Worm (Caenorhabditis elegans): ENCODE measurements around the gene sri-57.
"Not testable (repeated sequence)": the region's sequence is repeated elsewhere in the genome, so short reads cannot be mapped to it uniquely, and the experiment has no call there.

sri-57 gene

DNA sequence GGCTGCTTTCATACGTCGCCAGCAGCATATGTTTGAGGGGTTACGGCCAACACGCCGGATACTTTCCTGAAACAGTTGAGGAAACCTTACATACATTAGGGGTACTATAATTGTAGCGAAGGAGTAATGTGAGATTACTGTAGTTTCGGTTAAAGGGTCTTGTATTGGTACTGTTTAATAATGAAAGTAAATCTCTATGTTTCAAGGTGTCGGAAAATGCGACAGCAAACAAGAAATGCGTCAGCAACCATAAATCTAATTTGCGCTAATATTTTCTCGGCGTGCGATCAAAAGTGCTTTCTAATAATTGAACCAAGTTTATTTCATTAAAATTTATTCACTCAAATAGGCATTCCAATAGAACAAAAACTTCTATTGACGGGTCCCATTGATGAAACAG, at the start of gene sri-57:
Gene sri-57, minus strand, starts transcription at position 101 of the 400 bp plus-strand sequence.
- not testable (repeated sequence) for TF ChIP-seq fos-1 (tag; optimal IDR thresholded peaks at IDR 0.05); lin-39 (tag; optimal IDR thresholded peaks at IDR 0.05); nhr-111 (GFP tag; optimal IDR thresholded peaks at IDR 0.05)

DNA sequence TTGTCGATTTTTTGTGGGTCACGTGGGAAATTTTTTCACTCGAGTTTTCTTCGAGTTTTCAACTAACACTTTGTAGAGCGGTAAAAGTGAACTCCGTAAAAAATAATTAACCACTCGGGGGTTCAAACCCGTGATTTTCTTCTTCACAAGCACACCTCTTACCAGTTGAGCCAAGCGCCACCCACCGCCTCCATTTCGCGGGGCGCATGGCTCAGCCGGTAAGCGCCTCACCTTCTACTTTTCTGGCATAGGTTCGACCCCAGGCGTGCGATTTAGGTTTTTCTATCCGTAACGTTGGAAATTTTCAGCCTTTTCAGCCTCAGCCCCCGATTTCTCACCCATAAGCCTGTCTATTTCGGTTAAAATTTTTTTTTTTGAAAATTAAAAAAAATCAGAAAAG, 49.8 kb upstream of the sri-57 start:
- TF ChIP-seq spr-1 (tag; optimal IDR thresholded peaks at IDR 0.05): no peak
- no peak for TF ChIP-seq ZK337.2 (GFP tag; IDR thresholded peaks at IDR 0.05)
- no peak for TF ChIP-seq arid-1 (GFP tag; conservative IDR thresholded peaks at IDR 0.05)
- TF ChIP-seq daf-19 (GFP tag; conservative IDR thresholded peaks at IDR 0.05): no peak
- TF ChIP-seq ctbp-1 (GFP tag; IDR thresholded peaks at IDR 0.05): no peak
- no peak for TF ChIP-seq nhr-25 (tag; optimal IDR thresholded peaks at IDR 0.05; ENCODE audit: borderline replicate concordance, insufficient read depth)
- TF ChIP-seq F49E8.2 (tag; optimal IDR thresholded peaks at IDR 0.05; ENCODE audit: borderline replicate concordance): no peak
- no peak for TF ChIP-seq dmd-9 (GFP tag; IDR thresholded peaks at IDR 0.05)
- no peak for TF ChIP-seq skn-1 (tag; optimal IDR thresholded peaks at IDR 0.05)
- TF ChIP-seq madf-9 (GFP tag; conservative IDR thresholded peaks at IDR 0.05): no peak
- no peak for TF ChIP-seq F44E2.7 (GFP tag; IDR thresholded peaks at IDR 0.05)
- TF ChIP-seq sdz-12 (GFP tag; optimal IDR thresholded peaks at IDR 0.05): no peak
- no peak for TF ChIP-seq dpl-1 (GFP tag; optimal IDR thresholded peaks at IDR 0.05)
- TF ChIP-seq lin-13 (GFP tag; optimal IDR thresholded peaks at IDR 0.05): no peak
- no peak for TF ChIP-seq mdt-29 (GFP tag; IDR thresholded peaks at IDR 0.05)
- no peak for TF ChIP-seq ces-1 (GFP tag; optimal IDR thresholded peaks at IDR 0.05)

DNA sequence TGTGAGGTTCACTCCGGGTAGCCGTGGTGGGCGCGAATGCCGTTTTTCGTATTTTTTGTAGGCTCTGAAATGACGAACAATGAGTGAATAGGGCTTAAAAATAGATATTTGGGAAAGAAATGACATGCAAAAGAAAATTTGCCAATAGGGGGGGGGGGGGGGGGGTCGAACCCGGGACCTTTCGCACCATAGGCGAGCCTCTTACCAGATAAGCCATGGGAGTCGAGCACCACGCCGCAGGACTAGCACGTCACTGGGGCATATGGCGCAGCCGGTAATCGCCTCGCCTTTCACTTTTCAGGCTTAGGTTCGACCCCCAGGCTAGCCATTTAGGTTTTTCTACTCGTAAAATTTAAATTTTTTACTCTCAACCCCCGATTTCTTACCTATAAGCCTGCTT, 47.0 kb upstream of the sri-57 start:
- TF ChIP-seq fkh-10 (GFP tag; optimal IDR thresholded peaks at IDR 0.05): no peak
- TF ChIP-seq set-16 (GFP tag; IDR thresholded peaks at IDR 0.05): peak; percentile 87
- TF ChIP-seq snpc-1.2 (GFP tag; IDR thresholded peaks at IDR 0.05): 0 out of 2 replicates have a peak, but pooled peaks have one; percentile 22
- peak in 1 of 2 experiments; percentile 28 for TF ChIP-seq unc-62 (GFP tag; optimal IDR thresholded peaks at IDR 0.05 in 1 of 2)
- no peak for TF ChIP-seq unc-62 (tag; optimal IDR thresholded peaks at IDR 0.05)

DNA sequence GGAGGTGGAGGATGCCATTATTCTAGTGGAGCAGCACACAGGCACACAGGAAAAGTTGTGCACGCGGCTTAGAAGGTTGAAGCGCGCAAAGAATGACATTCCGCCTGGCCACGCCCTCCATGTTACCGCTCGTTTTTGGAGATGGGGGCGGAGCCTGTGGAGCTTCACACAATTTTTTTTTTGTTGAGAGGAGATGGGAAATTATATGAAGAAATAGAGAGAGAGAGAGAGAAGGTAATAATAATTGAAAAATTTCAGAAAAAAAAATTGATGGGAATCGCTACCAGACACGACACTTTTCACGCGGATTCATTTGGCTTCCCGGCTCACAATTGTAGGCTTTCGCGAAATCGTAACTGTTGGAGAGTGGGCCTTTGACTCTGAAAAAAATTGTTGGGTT, 45.1 kb upstream of the sri-57 start, which contains the start of gene T05A8.3:
Gene T05A8.3, minus strand, starts transcription at position 101 of the 400 bp plus-strand sequence.
- TF ChIP-seq lir-3 (tag; optimal IDR thresholded peaks at IDR 0.05) (no peak), dmd-9 (GFP tag; IDR thresholded peaks at IDR 0.05) (no peak), nhr-11 (tag; optimal IDR thresholded peaks at IDR 0.05) (no peak), set-16 (GFP tag; IDR thresholded peaks at IDR 0.05) (0 out of 2 replicates have a peak, but pooled peaks have one; percentile 1), madf-9 (GFP tag; conservative IDR thresholded peaks at IDR 0.05) (no peak), ama-1 (optimal IDR thresholded peaks at IDR 0.05) (no peak), attf-4 (tag; optimal IDR thresholded peaks at IDR 0.05) (no peak), Y48G9A.11 (GFP tag; IDR thresholded peaks at IDR 0.05) (no peak), aha-1 (tag) (peak; percentile 12), sdz-12 (GFP tag; optimal IDR thresholded peaks at IDR 0.05) (no peak)

DNA sequence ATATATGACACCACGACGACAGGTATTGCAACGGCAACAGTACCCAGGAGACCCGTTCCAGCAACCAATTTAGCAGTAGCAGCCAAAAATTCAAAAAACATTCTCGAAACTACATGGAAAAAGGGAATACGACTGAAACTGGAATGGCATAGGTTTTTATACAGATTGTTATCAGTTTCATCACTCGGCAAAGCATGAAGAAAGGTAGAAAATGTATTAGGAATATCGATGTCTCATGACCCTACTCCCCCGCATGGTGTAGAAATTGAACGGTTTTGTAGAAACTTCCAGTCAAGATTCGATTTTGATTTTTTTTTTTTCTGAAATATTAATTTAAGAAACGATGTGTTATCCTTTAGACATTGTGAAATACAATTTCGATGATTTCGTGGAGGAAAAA, 38.7 kb upstream of the sri-57 start, which contains the start of gene T05A8.2:
Gene T05A8.2, minus strand, starts transcription at position 101 of the 400 bp plus-strand sequence.
- TF ChIP-seq mes-2 (tag; optimal IDR thresholded peaks at IDR 0.05; ENCODE audit: poor library complexity, severe bottlenecking) (no peak), nhr-28 (tag; optimal IDR thresholded peaks at IDR 0.05) (no peak), unc-62 (GFP tag; optimal IDR thresholded peaks at IDR 0.05 in 1 of 2) (peak in 1 of 2 experiments; percentile 35), unc-62 (tag; optimal IDR thresholded peaks at IDR 0.05) (no peak), mxl-3 (GFP tag; optimal IDR thresholded peaks at IDR 0.05) (no peak), ztf-7 (tag; optimal IDR thresholded peaks at IDR 0.05) (no peak), nhr-111 (GFP tag; optimal IDR thresholded peaks at IDR 0.05) (no peak), ces-1 (GFP tag; optimal IDR thresholded peaks at IDR 0.05) (no peak)
